Fruit fly (Drosophila melanogaster) whole organism, prepupa: ENCODE results near the gene CG6418.

ENCODE experiments used
- Blimp-1 ChIP-seq: fragments of 200-800 bp; sonication (Bioruptor generic); optimal IDR thresholded peaks from 3 replicates; lab custom pipeline; 2017; ENCODE audit warnings: missing biosample characterization, missing genetic modification characterization, mild to moderate bottlenecking, moderate library complexity, missing genetic modification reagents
- CG10631 ChIP-seq: fragments of 200-800 bp; sonication (Bioruptor generic); optimal IDR thresholded peaks from 2 replicates; lab custom pipeline; 2016; ENCODE audit warnings: missing biosample characterization, missing genetic modification characterization
- CG11902 ChIP-seq: fragments of 200-800 bp; sonication (Bioruptor generic); optimal IDR thresholded peaks from 3 replicates; lab custom pipeline; 2016; ENCODE audit warnings: missing biosample characterization, missing genetic modification characterization
- CG3032 ChIP-seq: fragments of 200-800 bp; optimal IDR thresholded peaks from 2 replicates; lab custom pipeline; 2019; ENCODE audit warnings: missing biosample characterization, mild to moderate bottlenecking, missing genetic modification characterization, moderate library complexity
- CG31627 ChIP-seq: fragments of 200-800 bp; sonication (Bioruptor generic); optimal IDR thresholded peaks from 3 replicates; lab custom pipeline; 2016; ENCODE audit warnings: missing biosample characterization, missing genetic modification characterization
- CG32006 ChIP-seq: fragments of 200-800 bp; sonication (Bioruptor generic); optimal IDR thresholded peaks from 3 replicates; lab custom pipeline; 2017; ENCODE audit warnings: missing biosample characterization, mild to moderate bottlenecking, missing genetic modification characterization
- CG34406 ChIP-seq: fragments of 200-800 bp; sonication (Bioruptor generic); optimal IDR thresholded peaks from 3 replicates; lab custom pipeline; 2016; ENCODE audit warnings: missing biosample characterization, missing genetic modification characterization
- Eip78C ChIP-seq: fragments of 200-800 bp; sonication (Bioruptor generic); peaks from one replicate; lab custom pipeline; 2016; ENCODE audit warnings: missing biosample characterization, missing genetic modification characterization
- Eip93F ChIP-seq: fragments of 200-800 bp; sonication (Bioruptor generic); optimal IDR thresholded peaks from 2 replicates; lab custom pipeline; 2016; ENCODE audit warnings: missing biosample characterization, mild to moderate bottlenecking, missing genetic modification characterization
- Gug ChIP-seq: fragments of 200-800 bp; sonication (Bioruptor generic); IDR thresholded peaks from 2 replicates; pipeline ENCODE4 v1.3.6; 2022; ENCODE audit warnings: missing biosample characterization, missing genetic modification characterization
- Hr39 ChIP-seq: fragments of 200-800 bp; sonication (Bioruptor generic); optimal IDR thresholded peaks from 2 replicates; lab custom pipeline; 2016; ENCODE audit warnings: missing biosample characterization, missing genetic modification characterization
- Hr4 ChIP-seq: fragments of 200-800 bp; sonication (Bioruptor generic); optimal IDR thresholded peaks from 3 replicates; lab custom pipeline; 2016; ENCODE audit warnings: missing biosample characterization, missing genetic modification characterization
- lz ChIP-seq: fragments of 200-800 bp; sonication (Bioruptor generic); optimal IDR thresholded peaks from 3 replicates; lab custom pipeline; 2016; ENCODE audit warnings: missing biosample characterization, missing genetic modification characterization
- salr ChIP-seq, 2 experiments: fragments of 200-800 bp; sonication (Bioruptor generic); optimal IDR thresholded peaks; 3 replicates each; lab custom pipeline; 2016 to 2018; ENCODE audit warnings: missing biosample characterization in 2 of 2, missing genetic modification characterization in 2 of 2, mild to moderate bottlenecking in 1 of 2

- TF ChIP-seq Blimp-1 (GFP tag; lab: Kevin White, UChicago) (peak; percentile 9), CG10631 (GFP tag; lab: Kevin White, UChicago) (no peak), CG31627 (GFP tag; lab: Kevin White, UChicago) (no peak), CG34406 (no peak), lz (GFP tag; lab: Kevin White, UChicago) (no peak), Hr39 (no peak), salr (GFP tag; optimal IDR thresholded peaks at IDR 0.05; lab: Kevin White, UChicago) (peak in 1 of 2 experiments; percentile 4), CG11902 (no peak), Eip93F (GFP tag; lab: Kevin White, UChicago) (no peak), Gug (GFP tag; lab: Robert Waterston, UW) (no peak), Eip78C (peak; percentile 58), CG32006 (GFP tag; lab: Kevin White, UChicago) (peak; percentile 6), CG3032 (tag; lab: Kevin White, UChicago) (no peak), Hr4 (GFP tag; lab: Kevin White, UChicago) (peak; percentile 7)
Measured at dm6 chr3L:10849620-10850302, 29.1 kb downstream of the CG6418 start.
